Fruit fly (Drosophila melanogaster) whole organism, wandering third instar larva: ENCODE measurements around the gene Lrr47.

Source experiments
- Abd-B ChIP-seq: fragments of >200 bp; optimal IDR thresholded peaks from 2 replicates; lab custom pipeline; 2017; ENCODE audit warnings: missing biosample characterization, missing genetic modification characterization
- CG32264 ChIP-seq: fragments of 200-800 bp; sonication (Bioruptor generic); optimal IDR thresholded peaks from 2 replicates; lab custom pipeline; 2016; ENCODE audit warnings: missing biosample characterization, missing genetic modification characterization
- CG9705 ChIP-seq: fragments of 200-800 bp; sonication (Bioruptor generic); optimal IDR thresholded peaks from 2 replicates; lab custom pipeline; 2018; ENCODE audit warnings: missing biosample characterization, mild to moderate bottlenecking, missing genetic modification characterization
- CrebA ChIP-seq: fragments of 200-800 bp; sonication (Bioruptor generic); optimal IDR thresholded peaks from 2 replicates; lab custom pipeline; 2016; ENCODE audit warnings: missing biosample characterization, mild to moderate bottlenecking, missing genetic modification characterization, borderline replicate concordance
- Dfd ChIP-seq: fragments of >200 bp; optimal IDR thresholded peaks from 2 replicates; lab custom pipeline; 2017; ENCODE audit warnings: missing biosample characterization, missing genetic modification characterization
- Dif ChIP-seq: fragments of 200-275, 200-300 bp; sonication (Bioruptor generic); optimal IDR thresholded peaks from 2 replicates; lab custom pipeline; 2018; ENCODE audit warnings: missing biosample characterization, missing genetic modification characterization; ENCODE audit not compliant: partially characterized antibody
- GATAd ChIP-seq: sonication (Bioruptor generic); optimal IDR thresholded peaks from 2 replicates; lab custom pipeline; 2016; ENCODE audit warnings: missing biosample characterization, missing genetic modification characterization
- HLH106 ChIP-seq: fragments of 200-800 bp; optimal IDR thresholded peaks from 3 replicates; lab custom pipeline; 2019; ENCODE audit warnings: missing biosample characterization, mild to moderate bottlenecking, missing genetic modification characterization, moderate library complexity
- Hnf4 ChIP-seq: fragments of 200-800 bp; sonication (Bioruptor generic); optimal IDR thresholded peaks from 2 replicates; lab custom pipeline; 2016; ENCODE audit warnings: missing biosample characterization, mild to moderate bottlenecking, missing genetic modification characterization
- Hr78 ChIP-seq: fragments of >200 bp; optimal IDR thresholded peaks from 2 replicates; lab custom pipeline; 2017; ENCODE audit warnings: missing biosample characterization, missing genetic modification characterization
- Hr83 ChIP-seq: fragments of 200-300 bp; sonication (Bioruptor generic); optimal IDR thresholded peaks from 2 replicates; lab custom pipeline; 2016; ENCODE audit warnings: missing biosample characterization, mild to moderate bottlenecking, missing genetic modification characterization, moderate library complexity; ENCODE audit not compliant: poor library complexity, severe bottlenecking
- Jra ChIP-seq: sonication (Bioruptor generic); optimal IDR thresholded peaks from 2 replicates; lab custom pipeline; 2016; ENCODE audit warnings: missing biosample characterization, missing genetic modification characterization
- Mio ChIP-seq: sonication (Bioruptor generic); optimal IDR thresholded peaks from 2 replicates; lab custom pipeline; 2016; ENCODE audit warnings: missing biosample characterization, missing genetic modification characterization
- Myc ChIP-seq: fragments of >200 bp; optimal IDR thresholded peaks from 2 replicates; lab custom pipeline; 2017
- N ChIP-seq: fragments of >200 bp; optimal IDR thresholded peaks from 2 replicates; lab custom pipeline; 2018; ENCODE audit warnings: missing biosample characterization, missing external identifiers, missing genetic modification characterization
- OdsH ChIP-seq: fragments of 200-800 bp; sonication (Bioruptor generic); optimal IDR thresholded peaks from 2 replicates; lab custom pipeline; 2016; ENCODE audit warnings: missing biosample characterization, mild to moderate bottlenecking, missing genetic modification characterization
- Rel ChIP-seq, 2 experiments: fragments of 200-800 bp; sonication (Bioruptor generic) in 1 of 2; optimal IDR thresholded peaks; 2 replicates in 1 of 2; 3 replicates in 1 of 2; lab custom pipeline; 2016 to 2019; ENCODE audit warnings: mild to moderate bottlenecking in 2 of 2, missing biosample characterization in 2 of 2, missing genetic modification characterization in 2 of 2, moderate library complexity in 1 of 2
- Sp1 ChIP-seq: fragments of 200-800 bp; sonication (Bioruptor generic); optimal IDR thresholded peaks from 3 replicates; lab custom pipeline; 2019; ENCODE audit warnings: missing biosample characterization, mild to moderate bottlenecking, missing genetic modification characterization, moderate library complexity
- Vsx2 ChIP-seq: fragments of 200-300, 225-300 bp; sonication (Bioruptor generic); optimal IDR thresholded peaks from 2 replicates; lab custom pipeline; 2018; ENCODE audit warnings: missing biosample characterization, missing genetic modification characterization; ENCODE audit not compliant: partially characterized antibody
- br ChIP-seq: fragments of 200-800 bp; sonication (Bioruptor generic); optimal IDR thresholded peaks from 2 replicates; lab custom pipeline; 2016; ENCODE audit warnings: missing biosample characterization, missing genetic modification characterization
- brk ChIP-seq: fragments of 200-800 bp; sonication (Bioruptor generic); optimal IDR thresholded peaks from 2 replicates; lab custom pipeline; 2016; ENCODE audit warnings: missing biosample characterization, mild to moderate bottlenecking, missing genetic modification characterization
- dl ChIP-seq, 2 experiments: fragments of 175-275, 200-275 bp in 1 of 2; fragments of 200-275 bp in 1 of 2; sonication (Bioruptor generic); optimal IDR thresholded peaks; lab custom pipeline; 2018; ENCODE audit warnings: mild to moderate bottlenecking in 2 of 2, missing biosample characterization in 2 of 2, missing genetic modification characterization in 2 of 2, moderate library complexity in 2 of 2; ENCODE audit not compliant: partially characterized antibody in 2 of 2, insufficient read depth in 1 of 2
- dmrt93B ChIP-seq: fragments of 200-800 bp; sonication (Bioruptor generic); optimal IDR thresholded peaks from 2 replicates; lab custom pipeline; 2018; ENCODE audit warnings: missing biosample characterization, mild to moderate bottlenecking, missing genetic modification characterization
- dsf ChIP-seq: sonication (Bioruptor generic); optimal IDR thresholded peaks from 2 replicates; lab custom pipeline; 2016; ENCODE audit warnings: missing biosample characterization, missing genetic modification characterization, borderline replicate concordance
- ey ChIP-seq: fragments of 200-800 bp; sonication (Bioruptor generic); optimal IDR thresholded peaks from 2 replicates; lab custom pipeline; 2016; ENCODE audit warnings: missing biosample characterization, missing genetic modification characterization
- foxo ChIP-seq, 2 experiments: fragments of 200-800 bp; sonication (Bioruptor generic); optimal IDR thresholded peaks; 2 replicates in 1 of 2; 3 replicates in 1 of 2; lab custom pipeline; 2016 to 2017; ENCODE audit warnings: missing biosample characterization in 2 of 2, missing genetic modification characterization in 2 of 2
- fru ChIP-seq: fragments of 200-800 bp; sonication (Bioruptor generic); optimal IDR thresholded peaks from 3 replicates; lab custom pipeline; 2016; ENCODE audit warnings: missing biosample characterization, mild to moderate bottlenecking, missing genetic modification characterization
- h ChIP-seq: fragments of 200-800 bp; sonication (Bioruptor generic); optimal IDR thresholded peaks from 3 replicates; lab custom pipeline; 2016; ENCODE audit warnings: missing biosample characterization, mild to moderate bottlenecking, missing genetic modification characterization
- jim ChIP-seq: fragments of 175-275, 200-325 bp; sonication (Bioruptor generic); optimal IDR thresholded peaks from 2 replicates; lab custom pipeline; 2016; ENCODE audit warnings: missing biosample characterization, mild to moderate bottlenecking, missing genetic modification characterization
- lola ChIP-seq: fragments of >200 bp; optimal IDR thresholded peaks from 2 replicates; lab custom pipeline; 2017; ENCODE audit warnings: missing biosample characterization, missing genetic modification characterization
- pan ChIP-seq: fragments of >200 bp; optimal IDR thresholded peaks from 2 replicates; lab custom pipeline; 2017
- psq ChIP-seq: fragments of 200-800 bp; sonication (Bioruptor generic); optimal IDR thresholded peaks from 3 replicates; lab custom pipeline; 2017; ENCODE audit warnings: missing biosample characterization, mild to moderate bottlenecking, missing genetic modification characterization, moderate library complexity
- rgr ChIP-seq: fragments of 200-800 bp; sonication (Bioruptor generic); optimal IDR thresholded peaks from 3 replicates; lab custom pipeline; 2016; ENCODE audit warnings: missing biosample characterization, mild to moderate bottlenecking, missing genetic modification characterization
- sage ChIP-seq: fragments of 200-800 bp; sonication (Bioruptor generic); optimal IDR thresholded peaks from 2 replicates; lab custom pipeline; 2016; ENCODE audit warnings: missing biosample characterization, mild to moderate bottlenecking, missing genetic modification characterization
- sv ChIP-seq: fragments of 200-800 bp; sonication (Bioruptor generic); optimal IDR thresholded peaks from 3 replicates; lab custom pipeline; 2016; ENCODE audit warnings: missing biosample characterization, missing genetic modification characterization
- tai ChIP-seq: sonication (Bioruptor generic); optimal IDR thresholded peaks from 2 replicates; lab custom pipeline; 2016; ENCODE audit warnings: missing biosample characterization, missing genetic modification characterization
- usp ChIP-seq: fragments of >200 bp; optimal IDR thresholded peaks from 2 replicates; lab custom pipeline; 2017; ENCODE audit warnings: missing biosample characterization, missing genetic modification characterization
- woc ChIP-seq: sonication (Bioruptor generic); optimal IDR thresholded peaks from 2 replicates; lab custom pipeline; 2016; ENCODE audit warnings: missing biosample characterization, mild to moderate bottlenecking, missing genetic modification characterization

Gene Lrr47

DNA sequence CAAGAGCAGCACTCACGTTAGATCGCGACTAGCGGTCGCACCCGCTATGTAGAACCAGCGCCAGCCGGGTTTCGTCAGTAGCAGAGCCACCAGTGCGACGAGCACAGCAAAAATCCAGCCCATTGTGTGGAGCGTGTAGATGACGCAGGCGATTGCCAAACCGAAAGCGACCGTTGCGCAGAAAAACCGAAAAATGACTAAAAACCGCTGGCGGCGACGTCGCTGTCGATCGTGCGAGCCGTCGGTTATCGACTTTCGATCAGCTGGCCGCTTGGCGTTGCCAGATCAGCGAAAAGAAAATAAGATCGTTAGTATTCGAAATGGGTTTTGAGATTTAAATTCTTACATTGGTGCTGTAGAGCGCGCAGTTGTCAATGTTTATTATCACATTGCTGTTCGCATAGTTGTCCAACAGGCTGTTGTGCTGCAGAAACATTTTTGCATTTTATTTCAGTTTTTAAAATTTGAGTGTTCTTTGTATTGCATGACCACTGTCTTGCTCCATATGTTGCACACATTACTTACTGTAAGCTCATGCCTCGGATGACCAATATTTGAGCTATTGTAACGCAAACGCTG is 576 bp upstream of the Lrr47 start:
- TF ChIP-seq OdsH (GFP tag; lab: Kevin White, UChicago) = no peak
- TF ChIP-seq Dfd (GFP tag; lab: Kevin White, UChicago) = no peak
- TF ChIP-seq pan (lab: Kevin White, UChicago) = no peak
- no peak for TF ChIP-seq CrebA (GFP tag; lab: Kevin White, UChicago)
- TF ChIP-seq Hr83 (GFP tag; lab: Kevin White, UChicago) = peak; percentile 12
- no peak for TF ChIP-seq Myc (lab: Kevin White, UChicago)
- TF ChIP-seq Sp1 (GFP tag; lab: Kevin White, UChicago) = peak; percentile 50
- no peak for TF ChIP-seq dsf (GFP tag; lab: Kevin White, UChicago)
- TF ChIP-seq rgr (GFP tag; lab: Kevin White, UChicago) = peak; percentile 44
- no peak for TF ChIP-seq lola
- TF ChIP-seq sv (GFP tag; lab: Kevin White, UChicago) = no peak
- no peak for TF ChIP-seq Jra
- TF ChIP-seq HLH106 (tag; lab: Kevin White, UChicago) = peak; percentile 53
- TF ChIP-seq CG9705 = peak; percentile 32
- no peak for TF ChIP-seq CG32264 (GFP tag; lab: Kevin White, UChicago)
- TF ChIP-seq usp (GFP tag; lab: Kevin White, UChicago) = no peak
- TF ChIP-seq Rel (GFP tag; optimal IDR thresholded peaks at IDR 0.05; lab: Kevin White, UChicago) = no peak
- peak; percentile 82 for TF ChIP-seq Rel (tag; optimal IDR thresholded peaks at IDR 0.05; lab: Kevin White, UChicago)
- TF ChIP-seq Mio (GFP tag; lab: Kevin White, UChicago) = no peak
- no peak for TF ChIP-seq Hr78 (GFP tag; lab: Kevin White, UChicago)
- no peak for TF ChIP-seq GATAd (GFP tag; lab: Kevin White, UChicago)
- TF ChIP-seq N = no peak
- peak; percentile 34 for TF ChIP-seq ey (GFP tag; lab: Kevin White, UChicago)
- no peak for TF ChIP-seq dl (GFP tag; optimal IDR thresholded peaks at IDR 0.05; lab: Kevin White, UChicago; ENCODE audit: insufficient read depth in 1 of 2, partially characterized antibody in 2 of 2)
- TF ChIP-seq h (GFP tag; lab: Kevin White, UChicago) = peak; percentile 66
- TF ChIP-seq fru (GFP tag; lab: Kevin White, UChicago) = peak; percentile 76
- peak; percentile 19 for TF ChIP-seq psq (GFP tag; lab: Kevin White, UChicago)
- no peak for TF ChIP-seq Vsx2 (GFP tag; lab: Kevin White, UChicago)
- peak; percentile 60 for TF ChIP-seq Hnf4 (GFP tag; lab: Kevin White, UChicago)
- TF ChIP-seq jim = no peak
- TF ChIP-seq Dif (GFP tag; lab: Kevin White, UChicago) = no peak
- TF ChIP-seq woc (GFP tag; lab: Kevin White, UChicago) = peak; percentile 38
- peak; percentile 57 for TF ChIP-seq br (GFP tag; lab: Kevin White, UChicago)
- peak in 1 of 2 experiments; percentile 59 for TF ChIP-seq foxo (GFP tag; optimal IDR thresholded peaks at IDR 0.05; lab: Kevin White, UChicago)
- no peak for TF ChIP-seq sage (GFP tag; lab: Kevin White, UChicago)
- no peak for TF ChIP-seq dmrt93B (GFP tag; lab: Kevin White, UChicago)
- no peak for TF ChIP-seq Abd-B
- TF ChIP-seq, all 38 proteins: peak for 14

DNA sequence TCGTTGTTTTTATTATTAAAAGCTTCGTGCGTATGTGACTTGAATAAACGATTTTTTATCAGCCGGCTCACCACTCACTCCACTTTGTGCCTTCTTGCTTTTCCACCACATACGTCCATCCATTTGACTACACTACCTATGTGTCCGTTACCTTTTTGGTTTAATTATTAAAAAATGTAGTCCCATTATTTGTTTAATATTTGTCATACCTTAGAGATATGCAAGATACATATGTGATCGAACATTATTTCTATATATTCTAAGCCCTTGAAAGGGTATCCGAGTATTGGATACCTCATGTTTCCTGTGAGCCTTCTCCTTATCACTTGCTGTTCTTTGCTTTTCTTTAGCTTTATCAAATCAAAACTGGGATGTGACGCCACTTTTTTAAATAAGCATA is 2.1 kb downstream of the Lrr47 start:
- TF ChIP-seq tai (GFP tag; lab: Kevin White, UChicago) (peak; percentile 34), dmrt93B (GFP tag; lab: Kevin White, UChicago) (peak; percentile 53), usp (GFP tag; lab: Kevin White, UChicago) (no peak), pan (lab: Kevin White, UChicago) (no peak), psq (GFP tag; lab: Kevin White, UChicago) (peak; percentile 73), br (GFP tag; lab: Kevin White, UChicago) (peak; percentile 80), woc (GFP tag; lab: Kevin White, UChicago) (peak; percentile 44), sv (GFP tag; lab: Kevin White, UChicago) (no peak), rgr (GFP tag; lab: Kevin White, UChicago) (peak; percentile 81), h (GFP tag; lab: Kevin White, UChicago) (peak; percentile 90), Rel (GFP tag; optimal IDR thresholded peaks at IDR 0.05; lab: Kevin White, UChicago) (no peak), Rel (tag; optimal IDR thresholded peaks at IDR 0.05; lab: Kevin White, UChicago) (peak; percentile 21), Mio (GFP tag; lab: Kevin White, UChicago) (no peak), jim (no peak), fru (GFP tag; lab: Kevin White, UChicago) (peak; percentile 84), CG32264 (GFP tag; lab: Kevin White, UChicago) (peak; percentile 53), Hr83 (GFP tag; lab: Kevin White, UChicago) (no peak), Myc (lab: Kevin White, UChicago) (no peak), Hr78 (GFP tag; lab: Kevin White, UChicago) (no peak), Vsx2 (GFP tag; lab: Kevin White, UChicago) (no peak), dsf (GFP tag; lab: Kevin White, UChicago) (peak; percentile 11), CG9705 (peak; percentile 10), Sp1 (GFP tag; lab: Kevin White, UChicago) (peak; percentile 78), ey (GFP tag; lab: Kevin White, UChicago) (peak; percentile 84), foxo (GFP tag; optimal IDR thresholded peaks at IDR 0.05; lab: Kevin White, UChicago) (peak; percentile 10 to 82), OdsH (GFP tag; lab: Kevin White, UChicago) (peak; percentile 78), sage (GFP tag; lab: Kevin White, UChicago) (peak; percentile 73), N (no peak), lola (no peak), Dfd (GFP tag; lab: Kevin White, UChicago) (no peak), dl (GFP tag; optimal IDR thresholded peaks at IDR 0.05; lab: Kevin White, UChicago; ENCODE audit: insufficient read depth in 1 of 2, partially characterized antibody in 2 of 2) (no peak), GATAd (GFP tag; lab: Kevin White, UChicago) (no peak), Abd-B (no peak), Hnf4 (GFP tag; lab: Kevin White, UChicago) (peak; percentile 81), CrebA (GFP tag; lab: Kevin White, UChicago) (no peak), Dif (GFP tag; lab: Kevin White, UChicago) (no peak), HLH106 (tag; lab: Kevin White, UChicago) (peak; percentile 84), brk (GFP tag; lab: Kevin White, UChicago) (peak; percentile 50), Jra (no peak)
